ENCODE assay signal across 5 fruit fly cellular contexts in the genomic region with DNA sequence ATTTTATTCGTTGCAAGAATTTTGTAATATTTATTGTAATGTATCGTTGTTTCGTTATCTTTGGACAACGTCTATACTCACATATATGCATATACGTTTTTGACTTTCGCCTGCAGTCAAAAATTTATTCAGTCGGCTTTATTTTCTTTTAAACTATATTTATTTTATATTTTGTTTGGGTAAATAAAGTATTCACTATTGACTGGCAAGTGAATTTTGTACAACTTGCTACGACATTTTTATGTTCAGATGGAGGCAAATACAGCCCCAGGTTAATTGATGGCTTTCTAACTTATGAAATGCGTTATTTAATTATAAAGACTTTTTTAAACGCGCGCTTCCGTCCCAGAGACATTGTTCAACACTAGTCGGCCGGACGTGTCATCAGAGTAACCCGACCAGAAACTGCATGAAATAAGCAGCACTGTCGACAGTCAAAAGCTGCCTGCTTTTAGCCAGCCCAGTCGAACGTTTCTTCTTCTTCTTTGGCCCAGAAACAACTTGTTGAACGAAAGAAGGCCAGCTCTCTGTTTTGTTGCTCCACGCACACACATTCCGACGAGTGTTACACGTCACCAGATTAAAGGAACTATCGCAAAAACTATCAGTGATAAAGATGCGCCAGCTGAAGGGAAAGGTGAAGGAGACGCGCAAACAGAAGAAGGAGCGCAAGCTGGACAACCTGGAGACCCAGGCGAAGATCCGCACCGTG.
TF ChIP-seq lines count a peak whose summit lies in the region.

A gene (plus strand): TSS at position 498 of the 712 bp plus-strand sequence.

TF ChIP-seq in whole organism, adult, 20 proteins besides CTCF, POLR2A, EP300 and RAD21 (continued from another document):
- peak; percentile 68 for TF ChIP-seq CG7045 (GFP tag; optimal IDR thresholded peaks at IDR 0.05; lab: Kevin White, UChicago)
- TF ChIP-seq CG7101 (tag; optimal IDR thresholded peaks at IDR 0.05; lab: Kevin White, UChicago): peak; percentile 88
- no peak for TF ChIP-seq cnc (optimal IDR thresholded peaks at IDR 0.05; lab: Kevin White, UChicago)
- TF ChIP-seq CG14711 (tag; optimal IDR thresholded peaks at IDR 0.05; lab: Kevin White, UChicago): peak; percentile 63
TF ChIP-seq in whole organism, adult: peak in this region for 17.

TF ChIP-seq in whole organism, embryonic, 481 proteins besides CTCF, POLR2A, EP300 and RAD21 (continued from another document and continues in another):
- TF ChIP-seq CG9797 (GFP tag; optimal IDR thresholded peaks at IDR 0.05; lab: Kevin White, UChicago) (peak; percentile 50), dpn (GFP tag; optimal IDR thresholded peaks at IDR 0.05; lab: Kevin White, UChicago) (peak; percentile 89 to 95), sob (GFP tag; IDR thresholded peaks at IDR 0.05; lab: Robert Waterston, UW) (peak; percentile 98), gro (GFP tag; optimal IDR thresholded peaks at IDR 0.05; lab: Kevin White, UChicago) (no peak), CG2199 (GFP tag; IDR thresholded peaks at IDR 0.05; lab: Robert Waterston, UW) (peak; percentile 98), CG18262 (tag; optimal IDR thresholded peaks at IDR 0.05; lab: Kevin White, UChicago) (no peak), CG15011 (GFP tag; optimal IDR thresholded peaks at IDR 0.05; lab: Kevin White, UChicago) (peak; percentile 52), CG5953 (GFP tag; IDR thresholded peaks at IDR 0.05; lab: Robert Waterston, UW) (peak; percentile 54; the same call in 1 of the 2 replicates), seq (GFP tag; IDR thresholded peaks at IDR 0.05; lab: Robert Waterston, UW) (no peak), corto (GFP tag; optimal IDR thresholded peaks at IDR 0.05; lab: Kevin White, UChicago) (no peak), CG4282 (GFP tag; optimal IDR thresholded peaks at IDR 0.05; lab: Kevin White, UChicago) (peak; percentile 84), Doc2 (GFP tag; IDR thresholded peaks at IDR 0.05; lab: Robert Waterston, UW) (peak; percentile 70; the same call in 1 of the 2 replicates), dimm (GFP tag; IDR thresholded peaks at IDR 0.05; lab: Robert Waterston, UW) (peak; percentile 41; the same call in 1 of the 2 replicates), dmrt99B (tag; optimal IDR thresholded peaks at IDR 0.05; lab: Kevin White, UChicago) (peak; percentile 61), CG10267 (tag; optimal IDR thresholded peaks at IDR 0.05; lab: Kevin White, UChicago) (peak; percentile 99), Aef1 (GFP tag; IDR thresholded peaks at IDR 0.05; lab: Robert Waterston, UW) (peak; percentile 89), sc (optimal IDR thresholded peaks at IDR 0.05; lab: Kevin White, UChicago) (no peak), sc (GFP tag; optimal IDR thresholded peaks at IDR 0.05; lab: Kevin White, UChicago) (peak; percentile 1), Dbx (GFP tag; IDR thresholded peaks at IDR 0.05; lab: Robert Waterston, UW) (peak; percentile 93), CG10565 (GFP tag; optimal IDR thresholded peaks at IDR 0.05; lab: Kevin White, UChicago) (no peak), Taf1 (GFP tag; IDR thresholded peaks at IDR 0.05; lab: Robert Waterston, UW) (no peak), pan (optimal IDR thresholded peaks at IDR 0.05; lab: Kevin White, UChicago) (no peak), pan (GFP tag; optimal IDR thresholded peaks at IDR 0.05 in 1 of 2, IDR thresholded peaks at IDR 0.05 in 1 of 2) (peak in 1 of 2 experiments; percentile 81), Doc3 (GFP tag; IDR thresholded peaks at IDR 0.05; lab: Robert Waterston, UW; ENCODE audit: partially characterized antibody) (no peak), CG16863 (GFP tag; optimal IDR thresholded peaks at IDR 0.05; lab: Kevin White, UChicago) (peak; percentile 82), CG10959 (GFP tag; IDR thresholded peaks at IDR 0.05; lab: Robert Waterston, UW) (peak; percentile 56), CG42726 (GFP tag; IDR thresholded peaks at IDR 0.05; lab: Robert Waterston, UW; ENCODE audit: partially characterized antibody) (peak; percentile 91), CG14965 (GFP tag; optimal IDR thresholded peaks at IDR 0.05; lab: Kevin White, UChicago; ENCODE audit: borderline replicate concordance) (peak; percentile 20)

TF ChIP-seq in whole organism, prepupa, 60 proteins besides CTCF, POLR2A, EP300 and RAD21 (continued from another document and continues in another):
- TF ChIP-seq CG31627 (GFP tag; optimal IDR thresholded peaks at IDR 0.05; lab: Kevin White, UChicago) (peak; percentile 85), Ets96B (tag; optimal IDR thresholded peaks at IDR 0.05; lab: Kevin White, UChicago) (peak; percentile 21), fd59A (GFP tag; optimal IDR thresholded peaks at IDR 0.05; lab: Kevin White, UChicago) (peak; percentile 23), Ets21C (GFP tag; optimal IDR thresholded peaks at IDR 0.05; lab: Kevin White, UChicago) (peak; percentile 44), CG6854 (GFP tag; optimal IDR thresholded peaks at IDR 0.05; lab: Kevin White, UChicago) (peak; percentile 36), topi (GFP tag; optimal IDR thresholded peaks at IDR 0.05; lab: Kevin White, UChicago) (peak; percentile 65), Met (GFP tag; optimal IDR thresholded peaks at IDR 0.05; lab: Kevin White, UChicago) (peak; percentile 50), acj6 (GFP tag; optimal IDR thresholded peaks at IDR 0.05; lab: Kevin White, UChicago) (peak; percentile 38), salr (GFP tag; optimal IDR thresholded peaks at IDR 0.05; lab: Kevin White, UChicago) (peak in 1 of 2 experiments; percentile 63), spab (GFP tag; optimal IDR thresholded peaks at IDR 0.05; lab: Kevin White, UChicago) (no peak), CG10631 (GFP tag; optimal IDR thresholded peaks at IDR 0.05; lab: Kevin White, UChicago) (peak; percentile 54), CG6792 (GFP tag; optimal IDR thresholded peaks at IDR 0.05; lab: Kevin White, UChicago) (peak; percentile 48), CG11762 (GFP tag; optimal IDR thresholded peaks at IDR 0.05; lab: Kevin White, UChicago; ENCODE audit: insufficient read depth) (no peak), Eip75B (GFP tag; optimal IDR thresholded peaks at IDR 0.05; lab: Kevin White, UChicago) (peak; percentile 92), CG6808 (GFP tag; optimal IDR thresholded peaks at IDR 0.05; lab: Kevin White, UChicago) (no peak), CG8319 (GFP tag; optimal IDR thresholded peaks at IDR 0.05; lab: Kevin White, UChicago) (peak; percentile 50), achi (GFP tag; optimal IDR thresholded peaks at IDR 0.05; lab: Kevin White, UChicago) (peak; percentile 96), Hr38 (GFP tag; optimal IDR thresholded peaks at IDR 0.05; lab: Kevin White, UChicago) (no peak), CG15336 (GFP tag; IDR thresholded peaks at IDR 0.05; lab: Robert Waterston, UW) (no peak), CG11294 (GFP tag; IDR thresholded peaks at IDR 0.05; lab: Robert Waterston, UW) (0 out of 2 replicates have a peak, but pooled peaks have one; percentile 41), ss (GFP tag; optimal IDR thresholded peaks at IDR 0.05; lab: Kevin White, UChicago) (peak in 1 of 2 experiments; percentile 49), Sox15 (GFP tag; optimal IDR thresholded peaks at IDR 0.05; lab: Kevin White, UChicago) (peak; percentile 1), lz (GFP tag; optimal IDR thresholded peaks at IDR 0.05; lab: Kevin White, UChicago) (peak; percentile 70), Eip78C (GFP tag; lab: Kevin White, UChicago) (peak; percentile 70), Eip93F (GFP tag; optimal IDR thresholded peaks at IDR 0.05; lab: Kevin White, UChicago) (no peak), Blimp-1 (GFP tag; optimal IDR thresholded peaks at IDR 0.05; lab: Kevin White, UChicago) (peak; percentile 41), CG10669 (GFP tag; optimal IDR thresholded peaks at IDR 0.05; lab: Kevin White, UChicago) (peak; percentile 26), Hr4 (GFP tag; optimal IDR thresholded peaks at IDR 0.05; lab: Kevin White, UChicago) (no peak), CG16779 (tag; optimal IDR thresholded peaks at IDR 0.05; lab: Kevin White, UChicago) (no peak), Sox14 (GFP tag; optimal IDR thresholded peaks at IDR 0.05; lab: Kevin White, UChicago) (peak; percentile 77)

TF ChIP-seq in whole organism, pupa, 21 proteins besides CTCF, POLR2A, EP300 and RAD21 (continued from another document):
- no peak for TF ChIP-seq CG8301 (tag; optimal IDR thresholded peaks at IDR 0.05; lab: Kevin White, UChicago)
- TF ChIP-seq Pif1B (GFP tag; optimal IDR thresholded peaks at IDR 0.05; lab: Kevin White, UChicago): peak; percentile 15

TF ChIP-seq in whole organism, wandering third instar larva, 38 proteins besides CTCF, POLR2A, EP300 and RAD21 (continued from another document):
- TF ChIP-seq Mio (GFP tag; optimal IDR thresholded peaks at IDR 0.05; lab: Kevin White, UChicago) (no peak), Hnf4 (GFP tag; optimal IDR thresholded peaks at IDR 0.05; lab: Kevin White, UChicago) (peak; percentile 82), Abd-B (GFP tag; optimal IDR thresholded peaks at IDR 0.05; lab: Kevin White, UChicago) (no peak), foxo (GFP tag; optimal IDR thresholded peaks at IDR 0.05; lab: Kevin White, UChicago) (peak in 1 of 2 experiments; percentile 81), jim (GFP tag; optimal IDR thresholded peaks at IDR 0.05; lab: Kevin White, UChicago) (peak; percentile 46), dl (GFP tag; optimal IDR thresholded peaks at IDR 0.05; lab: Kevin White, UChicago; ENCODE audit: insufficient read depth in 1 of 2, partially characterized antibody in 2 of 2) (peak; percentile 89 to 93), Vsx2 (GFP tag; optimal IDR thresholded peaks at IDR 0.05; lab: Kevin White, UChicago; ENCODE audit: partially characterized antibody) (no peak), dmrt93B (GFP tag; optimal IDR thresholded peaks at IDR 0.05; lab: Kevin White, UChicago) (peak; percentile 82), br (GFP tag; optimal IDR thresholded peaks at IDR 0.05; lab: Kevin White, UChicago) (peak; percentile 80), Jra (GFP tag; optimal IDR thresholded peaks at IDR 0.05; lab: Kevin White, UChicago) (peak; percentile 89), CrebA (GFP tag; optimal IDR thresholded peaks at IDR 0.05; lab: Kevin White, UChicago; ENCODE audit: borderline replicate concordance) (peak; percentile 81), CG9705 (GFP tag; optimal IDR thresholded peaks at IDR 0.05; lab: Kevin White, UChicago) (peak; percentile 84)
TF ChIP-seq in whole organism, wandering third instar larva: peak in this region for 21.
